Worm (Caenorhabditis elegans) whole organism, mixed stage, embryonic: ENCODE data around the gene sri-38.

Experiments used
- blmp-1 ChIP-seq: fragments of 150-350 bp; optimal IDR thresholded peaks from 2 replicates; lab custom pipeline; 2014; ENCODE audit warnings: missing biosample characterization, missing genetic modification characterization
- ceh-43 ChIP-seq: fragments of 200-800 bp; sonication (Bioruptor generic); optimal IDR thresholded peaks from 2 replicates; lab custom pipeline; 2018; ENCODE audit warnings: mild to moderate bottlenecking, missing genetic modification characterization, moderate library complexity, missing compliant biosample characterization
- drap-1 ChIP-seq: fragments of 200-800 bp; sonication (Bioruptor generic); optimal IDR thresholded peaks from 3 replicates; lab custom pipeline; 2018; ENCODE audit warnings: mild to moderate bottlenecking, missing genetic modification characterization, missing compliant biosample characterization
- hlh-1 ChIP-seq: fragments of 150-350 bp; optimal IDR thresholded peaks from 2 replicates; lab custom pipeline; 2014; ENCODE audit warnings: missing biosample characterization, missing genetic modification reagents, missing genetic modification characterization
- lsy-2 ChIP-seq: fragments of 150-350 bp; optimal IDR thresholded peaks from 2 replicates; lab custom pipeline; 2014; ENCODE audit warnings: missing biosample characterization, missing genetic modification characterization
- mep-1 ChIP-seq: fragments of 150-350 bp; optimal IDR thresholded peaks from 2 replicates; lab custom pipeline; 2017; ENCODE audit warnings: missing biosample characterization, missing genetic modification reagents, missing genetic modification characterization, inconsistent platforms
- nhr-12 ChIP-seq: fragments of 150-350 bp; optimal IDR thresholded peaks from 2 replicates; lab custom pipeline; 2014; ENCODE audit warnings: missing biosample characterization, missing genetic modification characterization
- nhr-237 ChIP-seq: fragments of 150-350 bp; optimal IDR thresholded peaks from 2 replicates; lab custom pipeline; 2014; ENCODE audit warnings: missing biosample characterization, missing genetic modification characterization
- pha-4 ChIP-seq: fragments of 150-350 bp; optimal IDR thresholded peaks from 2 replicates; lab custom pipeline; 2018; ENCODE audit warnings: missing biosample characterization, missing genetic modification reagents, missing genetic modification characterization
- snpc-4 ChIP-seq: fragments of 150-350 bp; optimal IDR thresholded peaks from 2 replicates; lab custom pipeline; 2014; ENCODE audit warnings: missing biosample characterization, missing genetic modification characterization
- unc-39 ChIP-seq: fragments of 150-350 bp; optimal IDR thresholded peaks from 2 replicates; lab custom pipeline; 2014; ENCODE audit warnings: missing biosample characterization, missing genetic modification characterization
- unc-62 ChIP-seq: fragments of 150-350 bp; optimal IDR thresholded peaks from 2 replicates; lab custom pipeline; 2014; ENCODE audit warnings: missing biosample characterization, missing genetic modification reagents, missing genetic modification characterization
- ztf-11 ChIP-seq: fragments of 150-350 bp; optimal IDR thresholded peaks from 2 replicates; lab custom pipeline; 2014; ENCODE audit warnings: missing biosample characterization, missing genetic modification characterization

DNA sequence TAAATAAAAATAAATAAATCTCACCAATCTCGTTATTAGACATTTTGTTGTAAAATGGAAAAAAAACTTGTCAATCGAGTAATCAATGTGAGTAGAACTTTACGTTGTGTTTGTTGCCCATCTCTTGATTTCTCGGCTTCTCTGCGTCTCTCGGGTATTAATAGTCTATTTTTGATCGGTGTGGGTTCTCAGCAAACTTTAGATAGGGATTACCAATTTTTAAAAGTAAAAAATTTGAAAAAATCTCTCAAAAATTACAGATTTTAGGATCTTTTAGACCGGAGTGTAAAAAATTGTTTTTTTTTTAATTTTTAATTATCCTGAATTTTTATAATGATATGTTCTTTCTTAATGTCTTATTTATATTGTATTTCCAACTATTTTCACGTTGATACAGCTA lies 26.7 kb downstream of the sri-38 start, which contains the start of gene F22E5.21:
- TF ChIP-seq ztf-11 (tag; lab: Kevin White, UChicago) (no peak), nhr-237 (tag; lab: Kevin White, UChicago) (no peak), hlh-1 (tag; lab: Kevin White, UChicago) (no peak), pha-4 (tag; lab: Kevin White, UChicago) (no peak), unc-39 (tag; lab: Kevin White, UChicago) (no peak), ceh-43 (no peak), lsy-2 (no peak), unc-62 (GFP tag; lab: Kevin White, UChicago) (no peak), drap-1 (GFP tag; lab: Kevin White, UChicago) (no peak), nhr-12 (tag; lab: Kevin White, UChicago) (no peak), blmp-1 (no peak), snpc-4 (no peak), mep-1 (tag; lab: Kevin White, UChicago) (no peak)
